Fruit fly (Drosophila melanogaster) whole organism: Measurements from ENCODE around the gene skl.

Experiments
- Dll ChIP-seq: fragments of >200 bp; optimal IDR thresholded peaks from 2 replicates; lab custom pipeline; 2017
- pan ChIP-seq: fragments of >200 bp; optimal IDR thresholded peaks from 2 replicates; lab custom pipeline; 2017

DNA sequence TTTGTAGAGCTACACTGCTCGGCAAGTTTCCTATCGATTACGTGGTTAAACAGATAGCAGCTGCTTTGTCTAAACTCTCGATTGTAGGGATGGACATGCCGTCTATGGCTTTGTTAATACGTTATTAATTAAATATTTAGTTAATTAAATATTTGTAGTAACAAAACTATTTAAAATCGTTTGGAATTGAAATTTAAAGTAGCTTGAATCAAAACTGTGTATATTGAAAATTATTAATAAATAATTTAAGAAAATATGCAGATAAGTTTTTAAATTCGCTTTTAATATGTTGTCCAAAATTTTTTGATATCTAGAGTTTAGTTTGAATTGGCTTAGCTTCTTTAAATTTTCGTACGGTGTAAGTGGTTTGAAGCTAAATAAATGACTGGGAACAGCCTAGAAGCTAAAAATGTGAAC, 21.3 kb upstream of the skl start, which contains the start of gene CG32196:
- TF ChIP-seq pan (lab: Kevin White, UChicago) = no peak
- no peak for TF ChIP-seq Dll (lab: Kevin White, UChicago)
